Fruit fly (Drosophila melanogaster): ENCODE measurements around the gene CG10969.
A peak's percentile ranks its signal among the peaks of the same experiment; 100 is the strongest.

Gene CG10969

dm6 chr3L:12780997-12781396 lies at the start of gene CG10969, which contains the start of gene CG17666:
Gene CG10969 (minus strand): TSS chr3L:12781097.
Gene CG17666 (plus strand): TSS chr3L:12781325.
- TF ChIP-seq Dll (optimal IDR thresholded peaks at IDR 0.05) (no peak), psq (optimal IDR thresholded peaks at IDR 0.05) (no peak), CG8478 (optimal IDR thresholded peaks at IDR 0.05) (no peak), EcR (GFP tag; optimal IDR thresholded peaks at IDR 0.05) (no peak), usp (GFP tag; optimal IDR thresholded peaks at IDR 0.05) (no peak), pan (optimal IDR thresholded peaks at IDR 0.05) (no peak)

dm6 chr3L:12830416-12830815 lies 49.5 kb upstream of the CG10969 start:
- no peak for TF ChIP-seq CG8478 (optimal IDR thresholded peaks at IDR 0.05)
- TF ChIP-seq usp (GFP tag; optimal IDR thresholded peaks at IDR 0.05), result no peak
- no peak for TF ChIP-seq Dll (optimal IDR thresholded peaks at IDR 0.05)
- TF ChIP-seq psq (optimal IDR thresholded peaks at IDR 0.05), result no peak
- no peak for TF ChIP-seq pan (optimal IDR thresholded peaks at IDR 0.05)
- no peak for TF ChIP-seq EcR (GFP tag; optimal IDR thresholded peaks at IDR 0.05)

dm6 chr3L:12828532-12828931 lies 47.6 kb upstream of the CG10969 start:
- TF ChIP-seq psq (optimal IDR thresholded peaks at IDR 0.05), result no peak
- TF ChIP-seq EcR (GFP tag; optimal IDR thresholded peaks at IDR 0.05), result no peak
- TF ChIP-seq usp (GFP tag; optimal IDR thresholded peaks at IDR 0.05), result no peak
- TF ChIP-seq CG8478 (optimal IDR thresholded peaks at IDR 0.05), result no peak
- no peak for TF ChIP-seq pan (optimal IDR thresholded peaks at IDR 0.05)
- TF ChIP-seq Dll (optimal IDR thresholded peaks at IDR 0.05), result no peak

dm6 chr3L:12827705-12828104 lies 46.8 kb upstream of the CG10969 start:
- TF ChIP-seq psq (optimal IDR thresholded peaks at IDR 0.05) (no peak), EcR (GFP tag; optimal IDR thresholded peaks at IDR 0.05) (no peak), usp (GFP tag; optimal IDR thresholded peaks at IDR 0.05) (no peak), pan (optimal IDR thresholded peaks at IDR 0.05) (no peak), Dll (optimal IDR thresholded peaks at IDR 0.05) (no peak), CG8478 (optimal IDR thresholded peaks at IDR 0.05) (no peak)

- TF ChIP-seq psq (optimal IDR thresholded peaks at IDR 0.05), result no peak
- TF ChIP-seq usp (GFP tag; optimal IDR thresholded peaks at IDR 0.05), result no peak
- TF ChIP-seq Dll (optimal IDR thresholded peaks at IDR 0.05), result no peak
- no peak for TF ChIP-seq CG8478 (optimal IDR thresholded peaks at IDR 0.05)
- TF ChIP-seq pan (optimal IDR thresholded peaks at IDR 0.05), result no peak
- TF ChIP-seq EcR (GFP tag; optimal IDR thresholded peaks at IDR 0.05), result no peak
These were observed 34.9 kb upstream of the CG10969 start for dm6 chr3L:12815756-12816155.

dm6 chr3L:12814806-12815205 lies 33.9 kb upstream of the CG10969 start:
- no peak for TF ChIP-seq pan (optimal IDR thresholded peaks at IDR 0.05)
- TF ChIP-seq usp (GFP tag; optimal IDR thresholded peaks at IDR 0.05), result no peak
- no peak for TF ChIP-seq Dll (optimal IDR thresholded peaks at IDR 0.05)
- no peak for TF ChIP-seq psq (optimal IDR thresholded peaks at IDR 0.05)
- TF ChIP-seq CG8478 (optimal IDR thresholded peaks at IDR 0.05), result no peak
- no peak for TF ChIP-seq EcR (GFP tag; optimal IDR thresholded peaks at IDR 0.05)

- TF ChIP-seq psq (optimal IDR thresholded peaks at IDR 0.05), result no peak
- no peak for TF ChIP-seq EcR (GFP tag; optimal IDR thresholded peaks at IDR 0.05)
- TF ChIP-seq CG8478 (optimal IDR thresholded peaks at IDR 0.05), result no peak
- no peak for TF ChIP-seq Dll (optimal IDR thresholded peaks at IDR 0.05)
These were observed 33.0 kb upstream of the CG10969 start, which contains the start of the genes Sf3a2 and CG42588 for dm6 chr3L:12813907-12814306. Gene Sf3a2 (minus strand): TSS chr3L:12814019. Gene CG42588 (plus strand): TSS chr3L:12814254.

dm6 chr3L:12808421-12808820 lies 27.5 kb upstream of the CG10969 start, which contains the start of gene CG32110:
Gene CG32110 (plus strand): TSS chr3L:12808721.
- no peak for TF ChIP-seq Dll (optimal IDR thresholded peaks at IDR 0.05)

- TF ChIP-seq psq (optimal IDR thresholded peaks at IDR 0.05) (peak; percentile 80), Dll (optimal IDR thresholded peaks at IDR 0.05) (no peak)
These were observed 25.4 kb upstream of the CG10969 start for dm6 chr3L:12806290-12806743.

dm6 chr3L:12805660-12806289 lies 24.9 kb upstream of the CG10969 start, which contains the start of gene Sap130:
Gene Sap130 (plus strand): TSS chr3L:12805902.
- TF ChIP-seq Dll (optimal IDR thresholded peaks at IDR 0.05), result no peak
- no peak for TF ChIP-seq CG8478 (optimal IDR thresholded peaks at IDR 0.05)
- no peak for TF ChIP-seq EcR (GFP tag; optimal IDR thresholded peaks at IDR 0.05)
- no peak for TF ChIP-seq usp (GFP tag; optimal IDR thresholded peaks at IDR 0.05)
- TF ChIP-seq psq (optimal IDR thresholded peaks at IDR 0.05), result no peak

- no peak for TF ChIP-seq Dll (optimal IDR thresholded peaks at IDR 0.05)
- TF ChIP-seq CG8478 (optimal IDR thresholded peaks at IDR 0.05), result no peak
- TF ChIP-seq usp (GFP tag; optimal IDR thresholded peaks at IDR 0.05), result no peak
- TF ChIP-seq psq (optimal IDR thresholded peaks at IDR 0.05), result no peak
- TF ChIP-seq pan (optimal IDR thresholded peaks at IDR 0.05), result no peak
- no peak for TF ChIP-seq EcR (GFP tag; optimal IDR thresholded peaks at IDR 0.05)
These were observed 23.9 kb upstream of the CG10969 start, which contains the start of gene Atg1 for dm6 chr3L:12804730-12805170. Gene Atg1 (minus strand): TSS chr3L:12805116.

- no peak for TF ChIP-seq psq (optimal IDR thresholded peaks at IDR 0.05)
- TF ChIP-seq EcR (GFP tag; optimal IDR thresholded peaks at IDR 0.05), result no peak
- TF ChIP-seq CG8478 (optimal IDR thresholded peaks at IDR 0.05), result no peak
- TF ChIP-seq pan (optimal IDR thresholded peaks at IDR 0.05), result no peak
- TF ChIP-seq Dll (optimal IDR thresholded peaks at IDR 0.05), result no peak
- TF ChIP-seq usp (GFP tag; optimal IDR thresholded peaks at IDR 0.05), result no peak
These were observed 23.3 kb upstream of the CG10969 start for dm6 chr3L:12804035-12804729.
